Worm (Caenorhabditis elegans) whole organism, late embryonic: ENCODE measurements around the gene rft-1.

Source experiments
- ahr-1 ChIP-seq: sonication (generic microtip); optimal IDR thresholded peaks from 2 replicates; lab custom pipeline; 2016; ENCODE audit warnings: missing genetic modification characterization, missing compliant biosample characterization
- ama-1 ChIP-seq: fragments of 150-350 bp; optimal IDR thresholded peaks from 2 replicates; lab custom pipeline; 2014
- ceh-6 ChIP-seq: fragments of 200-800 bp; sonication (Bioruptor generic); optimal IDR thresholded peaks from 2 replicates; lab custom pipeline; 2018; ENCODE audit warnings: mild to moderate bottlenecking, missing genetic modification characterization, missing compliant biosample characterization
- ceh-9 ChIP-seq: sonication (generic microtip); optimal IDR thresholded peaks from 2 replicates; lab custom pipeline; 2016; ENCODE audit warnings: mild to moderate bottlenecking, missing genetic modification characterization, inconsistent platforms, missing compliant biosample characterization
- dmd-4 ChIP-seq: sonication (generic microtip); optimal IDR thresholded peaks from 2 replicates; lab custom pipeline; 2016; ENCODE audit warnings: borderline replicate concordance, missing genetic modification characterization, missing compliant biosample characterization
- elt-2 ChIP-seq: sonication (generic microtip); optimal IDR thresholded peaks from 2 replicates; lab custom pipeline; 2016; ENCODE audit warnings: missing genetic modification reagents, missing genetic modification characterization, missing compliant biosample characterization
- eyg-1 ChIP-seq: sonication (generic microtip); optimal IDR thresholded peaks from 2 replicates; lab custom pipeline; 2016; ENCODE audit warnings: missing genotype, missing genetic modification characterization, missing compliant biosample characterization
- gmeb-2 ChIP-seq: sonication (generic microtip); optimal IDR thresholded peaks from 2 replicates; lab custom pipeline; 2016; ENCODE audit warnings: missing genetic modification characterization, inconsistent platforms, missing compliant biosample characterization
- hlh-15 ChIP-seq: sonication (generic microtip); optimal IDR thresholded peaks from 2 replicates; lab custom pipeline; 2016; ENCODE audit warnings: missing genetic modification characterization, missing compliant biosample characterization
- hlh-30 ChIP-seq: sonication (generic microtip); optimal IDR thresholded peaks from 2 replicates; lab custom pipeline; 2017; ENCODE audit warnings: antibody characterized with exemption, missing genetic modification characterization, missing compliant biosample characterization; ENCODE audit not compliant: insufficient read depth
- lin-11 ChIP-seq: fragments of 200-800 bp; sonication (Bioruptor generic); optimal IDR thresholded peaks from 2 replicates; lab custom pipeline; 2018; ENCODE audit warnings: mild to moderate bottlenecking, missing genetic modification characterization, missing compliant biosample characterization
- pqm-1 ChIP-seq: sonication (generic microtip); optimal IDR thresholded peaks from 2 replicates; lab custom pipeline; 2016; ENCODE audit warnings: missing genetic modification characterization, missing compliant biosample characterization
- rnt-1 ChIP-seq: sonication (generic microtip); optimal IDR thresholded peaks from 2 replicates; lab custom pipeline; 2016; ENCODE audit warnings: missing genetic modification characterization, missing compliant biosample characterization
- tbx-2 ChIP-seq: sonication (generic microtip); optimal IDR thresholded peaks from 2 replicates; lab custom pipeline; 2016; ENCODE audit warnings: missing genetic modification characterization, missing compliant biosample characterization

DNA sequence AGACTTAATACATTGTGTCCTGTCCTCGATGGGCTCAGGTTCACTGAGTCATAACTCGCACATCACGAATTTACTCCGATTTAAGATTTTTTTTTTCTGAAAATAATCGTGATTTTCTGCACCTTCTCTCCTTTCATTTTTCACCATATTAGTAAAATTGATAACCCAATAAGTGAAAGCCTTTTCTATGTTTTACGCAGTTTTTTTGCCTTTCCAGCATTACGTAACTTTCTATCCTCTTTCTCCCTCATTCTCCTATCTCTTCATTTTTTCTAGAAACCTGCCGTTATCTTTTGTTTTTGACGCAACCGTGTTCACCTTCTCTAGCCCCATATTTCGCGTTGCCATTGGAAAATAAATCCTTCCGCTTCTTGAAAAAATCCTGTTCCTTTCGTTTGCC lies 5.8 kb downstream of the rft-1 start:
- TF ChIP-seq rnt-1 (tag; lab: Kevin White, UChicago) (no peak), elt-2 (tag; lab: Kevin White, UChicago) (no peak), ahr-1 (tag; lab: Kevin White, UChicago) (no peak), eyg-1 (tag; lab: Kevin White, UChicago) (no peak), dmd-4 (no peak), ama-1 (lab: Kevin White, UChicago) (no peak), pqm-1 (tag; lab: Kevin White, UChicago) (no peak), ceh-6 (GFP tag; lab: Kevin White, UChicago) (no peak), ceh-9 (tag; lab: Kevin White, UChicago) (no peak), hlh-15 (tag; lab: Kevin White, UChicago) (no peak), tbx-2 (tag; lab: Kevin White, UChicago) (no peak), lin-11 (no peak), gmeb-2 (tag; lab: Kevin White, UChicago) (no peak), hlh-30 (tag; lab: Kevin White, UChicago) (no peak)
